Fruit fly (Drosophila melanogaster) whole organism, embryonic: ENCODE data around the gene CG33268.
A peak's percentile ranks its signal among the peaks of the same experiment; 100 is the strongest.

Source experiments
- Antp ChIP-seq: fragments of 200-800 bp; sonication (Bioruptor generic); optimal IDR thresholded peaks from 3 replicates; lab custom pipeline; 2016; ENCODE audit warnings: missing biosample characterization, missing genetic modification characterization
- Asciz ChIP-seq: fragments of 200-800 bp; sonication (Bioruptor generic); optimal IDR thresholded peaks from 2 replicates; lab custom pipeline; 2017; ENCODE audit warnings: missing biosample characterization, mild to moderate bottlenecking, missing genetic modification characterization, missing genetic modification reagents
- Atf3 ChIP-seq: fragments of 200-800 bp; sonication (Bioruptor generic); optimal IDR thresholded peaks from 3 replicates; lab custom pipeline; 2016; ENCODE audit warnings: missing biosample characterization, missing genetic modification characterization
- CG10543 ChIP-seq: fragments of 200-800 bp; sonication (Bioruptor generic); optimal IDR thresholded peaks from 3 replicates; lab custom pipeline; 2017; ENCODE audit warnings: missing biosample characterization, mild to moderate bottlenecking, missing genetic modification characterization, moderate library complexity
- CG11093 ChIP-seq: fragments of 200-800 bp; sonication (Bioruptor generic); IDR thresholded peaks from 3 replicates; pipeline ENCODE4 v1.3.6; 2022; ENCODE audit warnings: missing biosample characterization, missing genetic modification characterization
- CG12155 ChIP-seq: fragments of 200-800 bp; sonication (Bioruptor generic); optimal IDR thresholded peaks from 3 replicates; lab custom pipeline; 2016; ENCODE audit warnings: missing biosample characterization, missing genetic modification characterization
- CG13624 ChIP-seq: fragments of 200-800 bp; sonication (Bioruptor generic); optimal IDR thresholded peaks from 2 replicates; lab custom pipeline; 2016; ENCODE audit warnings: missing biosample characterization, missing genetic modification characterization
- CG15514 ChIP-seq: fragments of 200-800 bp; sonication (Bioruptor generic); optimal IDR thresholded peaks from 3 replicates; lab custom pipeline; 2017; ENCODE audit warnings: missing biosample characterization, missing genetic modification characterization, mild to moderate bottlenecking, moderate library complexity, missing genetic modification reagents
- CG1603 ChIP-seq: fragments of 200-800 bp; sonication (Bioruptor generic); optimal IDR thresholded peaks from 2 replicates; lab custom pipeline; 2019; ENCODE audit warnings: missing biosample characterization, mild to moderate bottlenecking, missing genetic modification characterization, moderate library complexity
- CG18619 ChIP-seq: fragments of 200-800 bp; sonication (Bioruptor generic); optimal IDR thresholded peaks from 3 replicates; lab custom pipeline; 2017; ENCODE audit warnings: missing biosample characterization, mild to moderate bottlenecking, missing genetic modification characterization
- CG18764 ChIP-seq: fragments of 200-800 bp; sonication (Bioruptor generic); optimal IDR thresholded peaks from 3 replicates; lab custom pipeline; 2016; ENCODE audit warnings: missing biosample characterization, missing genetic modification characterization
- CG2678 ChIP-seq: fragments of 200-800 bp; sonication (Bioruptor generic); optimal IDR thresholded peaks from 3 replicates; lab custom pipeline; 2019; ENCODE audit warnings: missing biosample characterization, mild to moderate bottlenecking, missing genetic modification characterization, moderate library complexity
- CG2712 ChIP-seq: fragments of 200-800 bp; optimal IDR thresholded peaks from 3 replicates; lab custom pipeline; 2019; ENCODE audit warnings: missing biosample characterization, mild to moderate bottlenecking, missing genetic modification characterization, moderate library complexity
- CG3065 ChIP-seq: fragments of 200-800 bp; sonication (Bioruptor generic); optimal IDR thresholded peaks from 2 replicates; lab custom pipeline; 2016; ENCODE audit warnings: missing biosample characterization, missing genetic modification characterization
- CG4282 ChIP-seq: fragments of 200-800 bp; sonication (Bioruptor generic); optimal IDR thresholded peaks from 2 replicates; lab custom pipeline; 2016; ENCODE audit warnings: missing biosample characterization, missing genetic modification characterization
- CG5180 ChIP-seq: fragments of 200-800 bp; sonication (Bioruptor generic); optimal IDR thresholded peaks from 3 replicates; lab custom pipeline; 2017; ENCODE audit warnings: missing biosample characterization, missing genetic modification characterization, mild to moderate bottlenecking, moderate library complexity, missing genetic modification reagents
- CG6854 ChIP-seq: fragments of 200-800 bp; sonication (Bioruptor generic); optimal IDR thresholded peaks from 3 replicates; lab custom pipeline; 2017; ENCODE audit warnings: missing biosample characterization, mild to moderate bottlenecking, missing genetic modification characterization
- CG7745 ChIP-seq: fragments of 200-800 bp; sonication (Bioruptor generic); optimal IDR thresholded peaks from 2 replicates; lab custom pipeline; 2018; ENCODE audit warnings: missing biosample characterization, mild to moderate bottlenecking, missing genetic modification characterization, moderate library complexity
- CG8924 ChIP-seq: fragments of 200-800 bp; optimal IDR thresholded peaks from 3 replicates; lab custom pipeline; 2019; ENCODE audit warnings: missing biosample characterization, mild to moderate bottlenecking, missing genetic modification characterization, moderate library complexity
- CG9437 ChIP-seq: fragments of 200-800 bp; sonication (Bioruptor generic); optimal IDR thresholded peaks from 2 replicates; lab custom pipeline; 2018; ENCODE audit warnings: missing biosample characterization, mild to moderate bottlenecking, missing genetic modification characterization
- D ChIP-seq, 2 experiments: fragments of 200-800 bp in 1 of 2; fragments of >200 bp in 1 of 2; sonication (Bioruptor generic) in 1 of 2; optimal IDR thresholded peaks; 2 replicates in 1 of 2; 3 replicates in 1 of 2; lab custom pipeline; 2017; ENCODE audit warnings: mild to moderate bottlenecking in 1 of 2, missing biosample characterization in 1 of 2, missing genetic modification characterization in 1 of 2, missing genetic modification reagents in 1 of 2
- Doc2 ChIP-seq: fragments of 200-800 bp; sonication (Bioruptor generic); IDR thresholded peaks from 2 replicates; pipeline ENCODE4 v1.3.6; 2022; ENCODE audit warnings: missing biosample characterization, missing genetic modification characterization
- Drgx ChIP-seq: fragments of 200-800 bp; sonication (Bioruptor generic); IDR thresholded peaks from 2 replicates; pipeline ENCODE4 v1.3.6; 2022; ENCODE audit warnings: missing biosample characterization, missing genetic modification characterization
- E2f2 ChIP-seq: fragments of 200-800 bp; sonication (Bioruptor generic); IDR thresholded peaks from 2 replicates; pipeline ENCODE4 v1.3.6; 2022; ENCODE audit warnings: missing biosample characterization, missing genetic modification characterization
- ERR ChIP-seq: fragments of 200-800 bp; sonication (Bioruptor generic); optimal IDR thresholded peaks from 2 replicates; lab custom pipeline; 2016; ENCODE audit warnings: missing biosample characterization, missing genetic modification characterization
- Eip74EF ChIP-seq, 2 experiments: fragments of 200-800 bp in 1 of 2; fragments of >200 bp in 1 of 2; sonication (Bioruptor generic) in 1 of 2; optimal IDR thresholded peaks; 2 replicates each; lab custom pipeline; 2017 to 2019; ENCODE audit warnings: missing biosample characterization in 2 of 2, missing genetic modification characterization in 2 of 2, mild to moderate bottlenecking in 1 of 2, moderate library complexity in 1 of 2
- Jarid2 ChIP-seq: fragments of 200-800 bp; sonication (Bioruptor generic); optimal IDR thresholded peaks from 3 replicates; lab custom pipeline; 2017; ENCODE audit warnings: mild to moderate bottlenecking, missing biosample characterization, missing genetic modification reagents, missing genetic modification characterization
- MBD-R2 ChIP-seq: fragments of 200-800 bp; sonication (Bioruptor generic); IDR thresholded peaks from 2 replicates; pipeline ENCODE4 v1.3.6; 2022; ENCODE audit warnings: missing biosample characterization, missing genetic modification characterization
- NK7.1 ChIP-seq: fragments of 200-800 bp; sonication (Bioruptor generic); optimal IDR thresholded peaks from 3 replicates; lab custom pipeline; 2016; ENCODE audit warnings: missing biosample characterization, missing genetic modification characterization
- ato ChIP-seq: fragments of 200-800 bp; sonication (Bioruptor generic); IDR thresholded peaks from 2 replicates; pipeline ENCODE4 v1.3.6; 2022; ENCODE audit warnings: missing biosample characterization, missing genetic modification characterization; ENCODE audit not compliant: partially characterized antibody
- crc ChIP-seq: fragments of 200-800 bp; sonication (Bioruptor generic); optimal IDR thresholded peaks from 2 replicates; lab custom pipeline; 2016; ENCODE audit warnings: missing biosample characterization, missing genetic modification characterization
- exex ChIP-seq: fragments of 200-800 bp; sonication (Bioruptor generic); optimal IDR thresholded peaks from 4 replicates; lab custom pipeline; 2018; ENCODE audit warnings: missing biosample characterization, mild to moderate bottlenecking, missing genetic modification characterization, moderate library complexity
- fd3F ChIP-seq: fragments of 200-800 bp; sonication (Bioruptor generic); optimal IDR thresholded peaks from 2 replicates; lab custom pipeline; 2018; ENCODE audit warnings: missing biosample characterization, mild to moderate bottlenecking, missing genetic modification characterization, moderate library complexity
- fd64A ChIP-seq: fragments of 200-800 bp; sonication (Bioruptor generic); optimal IDR thresholded peaks from 3 replicates; lab custom pipeline; 2018; ENCODE audit warnings: missing biosample characterization, mild to moderate bottlenecking, missing genetic modification characterization
- gcm ChIP-seq: fragments of 200-800 bp; sonication (Bioruptor generic); optimal IDR thresholded peaks from 2 replicates; lab custom pipeline; 2019; ENCODE audit warnings: missing biosample characterization, mild to moderate bottlenecking, missing genetic modification characterization, moderate library complexity
- h ChIP-seq: fragments of >200 bp; optimal IDR thresholded peaks from 2 replicates; lab custom pipeline; 2017
- inv ChIP-seq: fragments of 200-800 bp; sonication (Bioruptor generic); IDR thresholded peaks from 2 replicates; pipeline ENCODE4 v1.3.6; 2022; ENCODE audit warnings: missing biosample characterization, missing genetic modification characterization; ENCODE audit not compliant: partially characterized antibody
- kah ChIP-seq: fragments of 200-800 bp; sonication (Bioruptor generic); optimal IDR thresholded peaks from 2 replicates; lab custom pipeline; 2018; ENCODE audit warnings: missing biosample characterization, mild to moderate bottlenecking, missing genetic modification characterization
- nmo ChIP-seq: fragments of 200-800 bp; sonication (Bioruptor generic); optimal IDR thresholded peaks from 2 replicates; lab custom pipeline; 2018; ENCODE audit warnings: missing biosample characterization, mild to moderate bottlenecking, missing genetic modification characterization, moderate library complexity
- onecut ChIP-seq: fragments of 200-800 bp; sonication (Bioruptor generic); IDR thresholded peaks from 2 replicates; pipeline ENCODE4 v1.3.6; 2022; ENCODE audit warnings: missing biosample characterization, missing genetic modification characterization
- peb ChIP-seq: fragments of 200-800 bp; sonication (Bioruptor generic); IDR thresholded peaks from 2 replicates; pipeline ENCODE4 v1.3.6; 2022; ENCODE audit warnings: missing biosample characterization, missing genetic modification characterization
- salm ChIP-seq: fragments of 200-800 bp; sonication (Bioruptor generic); optimal IDR thresholded peaks from 2 replicates; lab custom pipeline; 2018; ENCODE audit warnings: missing biosample characterization, mild to moderate bottlenecking, missing genetic modification characterization
- sd ChIP-seq: fragments of 200-800 bp; sonication (Bioruptor generic); optimal IDR thresholded peaks from 3 replicates; lab custom pipeline; 2018; ENCODE audit warnings: missing biosample characterization, mild to moderate bottlenecking, missing genetic modification characterization, moderate library complexity
- sens-2 ChIP-seq: fragments of 200-800 bp; sonication (Bioruptor generic); IDR thresholded peaks from 2 replicates; pipeline ENCODE4 v1.3.6; 2022; ENCODE audit warnings: missing biosample characterization, missing genetic modification characterization
- sima ChIP-seq: fragments of 200-800 bp; sonication (Bioruptor generic); optimal IDR thresholded peaks from 2 replicates; lab custom pipeline; 2016; ENCODE audit warnings: missing biosample characterization, missing genetic modification characterization
- sug ChIP-seq: fragments of 200-800 bp; optimal IDR thresholded peaks from 2 replicates; lab custom pipeline; 2019; ENCODE audit warnings: missing biosample characterization, mild to moderate bottlenecking, missing genetic modification characterization, moderate library complexity
- unpg ChIP-seq: fragments of 200-800 bp; sonication (Bioruptor generic); optimal IDR thresholded peaks from 3 replicates; lab custom pipeline; 2018; ENCODE audit warnings: missing biosample characterization, mild to moderate bottlenecking, missing genetic modification characterization, moderate library complexity

CG33268 gene

dm6 chr3L:11561946-11562760, 28.9 kb downstream of the CG33268 start, which contains the start of the genes CG7394 and Mob2 (continued):
- TF ChIP-seq CG8924 (tag; lab: Kevin White, UChicago) (peak; percentile 95), Eip74EF (GFP tag; optimal IDR thresholded peaks at IDR 0.05; lab: Kevin White, UChicago) (peak in 1 of 2 experiments; percentile 70), CG11093 (peak; percentile 86; the same call in 2 of the 3 replicates), onecut (peak; percentile 65), CG5180 (GFP tag; lab: Kevin White, UChicago) (peak; percentile 73), NK7.1 (GFP tag; lab: Kevin White, UChicago) (peak; percentile 39), Jarid2 (GFP tag; lab: Kevin White, UChicago) (peak; percentile 30), E2f2 (peak; percentile 70), CG3065 (peak; percentile 75), unpg (GFP tag; lab: Kevin White, UChicago) (peak; percentile 88), kah (peak; percentile 43), Antp (GFP tag; lab: Kevin White, UChicago) (peak; percentile 63), Drgx (GFP tag; lab: Robert Waterston, UW) (peak; percentile 87), h (lab: Kevin White, UChicago) (no peak), fd3F (peak; percentile 90), exex (tag; lab: Kevin White, UChicago) (peak; percentile 68), Doc2 (GFP tag; lab: Robert Waterston, UW) (no peak), CG13624 (GFP tag; lab: Kevin White, UChicago) (peak; percentile 81), D (optimal IDR thresholded peaks at IDR 0.05; lab: Kevin White, UChicago) (peak; percentile 63), D (GFP tag; optimal IDR thresholded peaks at IDR 0.05; lab: Kevin White, UChicago) (peak; percentile 70), crc (GFP tag; lab: Kevin White, UChicago) (peak; percentile 60), CG2712 (tag; lab: Kevin White, UChicago) (peak; percentile 89), CG18619 (peak; percentile 75), sens-2 (peak; percentile 86), CG9437 (GFP tag; lab: Kevin White, UChicago) (peak; percentile 70), CG6854 (no peak), gcm (peak; percentile 74), Asciz (GFP tag; lab: Kevin White, UChicago) (peak; percentile 57), CG7745 (no peak), CG2678 (tag; lab: Kevin White, UChicago) (peak; percentile 92), inv (GFP tag; lab: Robert Waterston, UW) (peak; percentile 79), sd (peak; percentile 58), peb (peak; percentile 72), ato (peak; percentile 62), CG12155 (GFP tag; lab: Kevin White, UChicago) (peak; percentile 91), fd64A (GFP tag; lab: Kevin White, UChicago) (peak; percentile 46), CG4282 (GFP tag; lab: Kevin White, UChicago) (peak; percentile 49), sima (peak; percentile 42), ERR (GFP tag; lab: Kevin White, UChicago) (peak; percentile 41), sug (peak; percentile 88), CG18764 (peak; percentile 88), CG1603 (peak; percentile 78), nmo (GFP tag; lab: Kevin White, UChicago) (peak; percentile 90), salm (tag; lab: Kevin White, UChicago) (peak; percentile 54), CG10543 (peak; percentile 89), Atf3 (GFP tag; lab: Kevin White, UChicago) (peak; percentile 77), CG15514 (GFP tag; lab: Kevin White, UChicago) (peak; percentile 80), MBD-R2 (GFP tag; lab: Robert Waterston, UW) (peak; percentile 81)
